Worm (Caenorhabditis elegans) whole organism, young adult: ENCODE data around the gene tsct-1.

Experiments used
- B0019.2 ChIP-seq: fragments of 200-800 bp; sonication (Bioruptor generic); conservative IDR thresholded peaks from 2 replicates; pipeline ENCODE4 v1.3.6; 2022; ENCODE audit warnings: missing genetic modification reagents, missing genetic modification characterization, missing compliant biosample characterization
- F52B5.7 ChIP-seq: sonication (generic microtip); optimal IDR thresholded peaks from 2 replicates; lab custom pipeline; 2016; ENCODE audit warnings: mild to moderate bottlenecking, missing genetic modification characterization, missing compliant biosample characterization
- F55B11.4 ChIP-seq: sonication (generic microtip); optimal IDR thresholded peaks from 2 replicates; lab custom pipeline; 2016; ENCODE audit warnings: missing compliant biosample characterization, missing genetic modification characterization, borderline replicate concordance; ENCODE audit not compliant: insufficient read depth
- T07F8.4 ChIP-seq: sonication (generic microtip); optimal IDR thresholded peaks from 2 replicates; lab custom pipeline; 2016; ENCODE audit warnings: mild to moderate bottlenecking, missing genetic modification characterization, moderate library complexity, missing compliant biosample characterization
- ZK185.1 ChIP-seq: sonication (generic microtip); optimal IDR thresholded peaks from 2 replicates; lab custom pipeline; 2016; ENCODE audit warnings: mild to moderate bottlenecking, missing genetic modification characterization, missing compliant biosample characterization; ENCODE audit not compliant: poor library complexity, severe bottlenecking
- akir-1 ChIP-seq: fragments of 200-800 bp; sonication (Bioruptor generic); optimal IDR thresholded peaks from 2 replicates; lab custom pipeline; 2018; ENCODE audit warnings: mild to moderate bottlenecking, missing genetic modification characterization, moderate library complexity, missing compliant biosample characterization
- athp-1 ChIP-seq: sonication (generic microtip); optimal IDR thresholded peaks from 2 replicates; lab custom pipeline; 2017; ENCODE audit warnings: mild to moderate bottlenecking, missing genetic modification characterization, missing compliant biosample characterization
- attf-6 ChIP-seq: fragments of 200-800 bp; sonication (Bioruptor generic); IDR thresholded peaks from 2 replicates; pipeline ENCODE4 v1.3.6; 2022; ENCODE audit warnings: missing genetic modification reagents, missing genetic modification characterization, missing compliant biosample characterization
- bed-1 ChIP-seq: fragments of 200-800 bp; sonication (Bioruptor generic); IDR thresholded peaks from 2 replicates; pipeline ENCODE4 v1.3.6; 2022; ENCODE audit warnings: missing genetic modification reagents, missing genetic modification characterization, missing compliant biosample characterization
- cebp-1 ChIP-seq, 2 experiments: fragments of 200-800 bp in 1 of 2; sonication (Bioruptor generic) in 1 of 2; sonication (generic microtip) in 1 of 2; IDR thresholded peaks in 1 of 2; optimal IDR thresholded peaks in 1 of 2; 2 replicates each; pipeline versions ENCODE4 v1.3.6 to Lab custom; 2017 to 2022; ENCODE audit warnings: missing compliant biosample characterization in 2 of 2, missing genetic modification characterization in 2 of 2, mild to moderate bottlenecking in 1 of 2, missing genetic modification reagents in 1 of 2, moderate library complexity in 1 of 2
- cebp-2 ChIP-seq: fragments of 200-800 bp; sonication (Bioruptor generic); IDR thresholded peaks from 2 replicates; pipeline ENCODE4 v1.3.6; 2022; ENCODE audit warnings: missing genetic modification characterization, missing compliant biosample characterization
- ceh-27 ChIP-seq: fragments of 200-800 bp; sonication (Bioruptor generic); optimal IDR thresholded peaks from 2 replicates; lab custom pipeline; 2018; ENCODE audit warnings: mild to moderate bottlenecking, missing genetic modification characterization, moderate library complexity, missing compliant biosample characterization
- ceh-91 ChIP-seq: fragments of 200-800 bp; sonication (Bioruptor generic); IDR thresholded peaks from 2 replicates; pipeline ENCODE4 v1.3.6; 2022; ENCODE audit warnings: missing genetic modification reagents, missing genetic modification characterization, missing compliant biosample characterization
- dox-1 ChIP-seq: fragments of 200-800 bp; sonication (Bioruptor generic); IDR thresholded peaks from 2 replicates; pipeline ENCODE4 v1.3.6; 2022; ENCODE audit warnings: missing genetic modification reagents, missing genetic modification characterization, missing compliant biosample characterization
- dpl-1 ChIP-seq: fragments of 150-350 bp; optimal IDR thresholded peaks from 2 replicates; lab custom pipeline; 2014; ENCODE audit warnings: missing biosample characterization, missing genetic modification reagents, missing genetic modification characterization
- egl-18 ChIP-seq: fragments of 200-800 bp; sonication (Bioruptor generic); IDR thresholded peaks from 2 replicates; pipeline ENCODE4 v1.3.6; 2022; ENCODE audit warnings: missing genetic modification reagents, missing genetic modification characterization, missing compliant biosample characterization
- hlh-26 ChIP-seq: fragments of 200-800 bp; sonication (Bioruptor generic); conservative IDR thresholded peaks from 2 replicates; pipeline ENCODE4 v1.3.6; 2022; ENCODE audit warnings: missing genetic modification reagents, missing genetic modification characterization, missing compliant biosample characterization
- hmg-1.2 ChIP-seq: fragments of 200-800 bp; sonication (Bioruptor generic); IDR thresholded peaks from 2 replicates; pipeline ENCODE4 v1.3.6; 2022; ENCODE audit warnings: missing genetic modification reagents, missing genetic modification characterization, missing compliant biosample characterization
- lag-1 ChIP-seq: fragments of 200-800 bp; sonication (Bioruptor generic); IDR thresholded peaks from 2 replicates; pipeline ENCODE4 v1.3.6; 2022; ENCODE audit warnings: missing genetic modification reagents, missing genetic modification characterization, missing compliant biosample characterization
- lsy-27 ChIP-seq: sonication (generic microtip); optimal IDR thresholded peaks from 2 replicates; lab custom pipeline; 2017; ENCODE audit warnings: missing genetic modification characterization, mild to moderate bottlenecking, missing compliant biosample characterization, antibody characterized with exemption, missing genotype, borderline replicate concordance; ENCODE audit not compliant: insufficient read depth
- madf-6 ChIP-seq: fragments of 200-800 bp; sonication (Bioruptor generic); IDR thresholded peaks from 2 replicates; pipeline ENCODE4 v1.3.6; 2022; ENCODE audit warnings: missing genetic modification reagents, missing genetic modification characterization, missing compliant biosample characterization
- mes-4 ChIP-seq: sonication (generic microtip); optimal IDR thresholded peaks from 2 replicates; lab custom pipeline; 2016; ENCODE audit warnings: missing genotype, missing genetic modification characterization, missing compliant biosample characterization
- nhr-179 ChIP-seq: sonication (generic microtip); optimal IDR thresholded peaks from 2 replicates; lab custom pipeline; 2016; ENCODE audit warnings: mild to moderate bottlenecking, missing genetic modification characterization, missing compliant biosample characterization
- nhr-80 ChIP-seq: sonication (generic microtip); optimal IDR thresholded peaks from 2 replicates; lab custom pipeline; 2016; ENCODE audit warnings: missing genetic modification characterization, missing compliant biosample characterization
- pbrm-1 ChIP-seq: fragments of 200-800 bp; sonication (Bioruptor generic); IDR thresholded peaks from 2 replicates; pipeline ENCODE4 v1.3.6; 2022; ENCODE audit warnings: missing genetic modification reagents, missing genetic modification characterization, missing compliant biosample characterization
- pha-4 ChIP-seq: fragments of 150-350 bp; sonication (generic microtip); optimal IDR thresholded peaks from 2 replicates; lab custom pipeline; 2014; ENCODE audit warnings: missing biosample characterization, missing genetic modification reagents, missing genetic modification characterization
- rcor-1 ChIP-seq: fragments of 200-800 bp; sonication (Bioruptor generic); IDR thresholded peaks from 2 replicates; pipeline ENCODE4 v1.3.6; 2022; ENCODE audit warnings: missing genetic modification reagents, missing genetic modification characterization, missing compliant biosample characterization
- rec-8 ChIP-seq, 2 experiments: sonication (generic microtip); optimal IDR thresholded peaks; 2 replicates each; lab custom pipeline; 2016; ENCODE audit warnings: mild to moderate bottlenecking in 2 of 2, missing genetic modification characterization in 2 of 2, missing genetic modification reagents in 2 of 2, missing genotype in 2 of 2, missing biosample characterization in 1 of 2, missing compliant biosample characterization in 1 of 2, moderate library complexity in 1 of 2
- sea-2 ChIP-seq: fragments of 200-800 bp; sonication (Bioruptor generic); IDR thresholded peaks from 2 replicates; pipeline ENCODE4 v1.3.6; 2022; ENCODE audit warnings: missing genetic modification characterization, missing compliant biosample characterization
- snpc-3.4 ChIP-seq: sonication (generic microtip); optimal IDR thresholded peaks from 2 replicates; lab custom pipeline; 2017; ENCODE audit warnings: missing genetic modification characterization, mild to moderate bottlenecking, missing compliant biosample characterization, antibody characterized with exemption, moderate library complexity, missing genotype, missing genetic modification reagents
- tlf-1 ChIP-seq: fragments of 200-800 bp; sonication (Bioruptor generic); optimal IDR thresholded peaks from 2 replicates; lab custom pipeline; 2018; ENCODE audit warnings: mild to moderate bottlenecking, missing genetic modification characterization, missing compliant biosample characterization
- unc-130 ChIP-seq: sonication (generic microtip); optimal IDR thresholded peaks from 2 replicates; lab custom pipeline; 2016; ENCODE audit warnings: missing genetic modification reagents, missing genetic modification characterization, missing compliant biosample characterization
- xnd-1 ChIP-seq: sonication (generic microtip); optimal IDR thresholded peaks from 2 replicates; lab custom pipeline; 2016; ENCODE audit warnings: missing genotype, missing genetic modification reagents, missing genetic modification characterization, missing compliant biosample characterization
- zfh-2 ChIP-seq: fragments of 200-800 bp; sonication (Bioruptor generic); conservative IDR thresholded peaks from 2 replicates; pipeline ENCODE4 v1.3.6; 2022; ENCODE audit warnings: missing genetic modification reagents, missing genetic modification characterization, missing compliant biosample characterization
- ztf-22 ChIP-seq: fragments of 200-800 bp; sonication (Bioruptor generic); optimal IDR thresholded peaks from 2 replicates; lab custom pipeline; 2018; ENCODE audit warnings: mild to moderate bottlenecking, missing genetic modification characterization, moderate library complexity, missing compliant biosample characterization

Gene tsct-1

ce11 chrX:12458021-12458420, 24.1 kb downstream of the tsct-1 start (continued):
- TF ChIP-seq pha-4 (tag; lab: Kevin White, UChicago) (no peak), unc-130 (GFP tag; lab: Kevin White, UChicago) (peak; percentile 37), nhr-179 (tag; lab: Kevin White, UChicago) (peak; percentile 50), athp-1 (tag; lab: Kevin White, UChicago) (peak; percentile 60), lsy-27 (tag; lab: Kevin White, UChicago) (peak; percentile 46), hlh-26 (GFP tag; lab: Robert Waterston, UW) (no peak), pbrm-1 (GFP tag; lab: Robert Waterston, UW) (peak; percentile 84), ztf-22 (no peak), zfh-2 (GFP tag; lab: Robert Waterston, UW) (no peak), madf-6 (GFP tag; lab: Robert Waterston, UW) (peak; percentile 70), sea-2 (GFP tag; lab: Robert Waterston, UW) (no peak), bed-1 (GFP tag; lab: Robert Waterston, UW) (no peak), T07F8.4 (tag; lab: Kevin White, UChicago) (peak; percentile 60), dpl-1 (peak; percentile 5)

- TF ChIP-seq dox-1 (GFP tag; lab: Robert Waterston, UW): no peak
Observed at ce11 chrX:12461557-12461956, 27.7 kb downstream of the tsct-1 start, which contains the start of gene odr-7. Gene odr-7, minus strand, starts transcription at chrX:12461657.

- TF ChIP-seq rcor-1 (GFP tag; lab: Robert Waterston, UW): no peak
- TF ChIP-seq akir-1: no peak
- TF ChIP-seq unc-130 (GFP tag; lab: Kevin White, UChicago): no peak
- TF ChIP-seq cebp-1 (GFP tag; IDR thresholded peaks at IDR 0.05; lab: Robert Waterston, UW): no peak
- TF ChIP-seq cebp-1 (tag; optimal IDR thresholded peaks at IDR 0.05; lab: Kevin White, UChicago): no peak
- no peak for TF ChIP-seq xnd-1 (tag; lab: Kevin White, UChicago)
- TF ChIP-seq ZK185.1 (tag; lab: Kevin White, UChicago): no peak
- TF ChIP-seq tlf-1: no peak
- no peak for TF ChIP-seq egl-18
- TF ChIP-seq mes-4 (tag; lab: Kevin White, UChicago): no peak
- TF ChIP-seq snpc-3.4 (tag; lab: Kevin White, UChicago): no peak
- no peak for TF ChIP-seq attf-6 (GFP tag; lab: Robert Waterston, UW)
- TF ChIP-seq madf-6 (GFP tag; lab: Robert Waterston, UW): no peak
- no peak for TF ChIP-seq B0019.2 (GFP tag; lab: Robert Waterston, UW)
- TF ChIP-seq F55B11.4: no peak
- no peak for TF ChIP-seq F52B5.7
- TF ChIP-seq athp-1 (tag; lab: Kevin White, UChicago): no peak
Observed at ce11 chrX:12463504-12463903, 29.6 kb downstream of the tsct-1 start, which contains the start of gene T18D3.5. Gene T18D3.5, plus strand, starts transcription at chrX:12463804.

ce11 chrX:12466769-12467168, 32.9 kb downstream of the tsct-1 start, which contains the start of gene cdf-2:
Gene cdf-2, minus strand, starts transcription at chrX:12466917.
- TF ChIP-seq cebp-2: no peak
- no peak for TF ChIP-seq ceh-91 (GFP tag; lab: Robert Waterston, UW)
- TF ChIP-seq nhr-80 (tag; lab: Kevin White, UChicago): peak; percentile 67
- no peak for TF ChIP-seq T07F8.4 (tag; lab: Kevin White, UChicago)
- no peak for TF ChIP-seq hmg-1.2
- TF ChIP-seq rec-8 (tag; optimal IDR thresholded peaks at IDR 0.05; lab: Kevin White, UChicago): no peak
- TF ChIP-seq lag-1 (GFP tag; lab: Robert Waterston, UW): no peak
- no peak for TF ChIP-seq snpc-3.4 (tag; lab: Kevin White, UChicago)
- TF ChIP-seq ceh-27 (GFP tag; lab: Kevin White, UChicago): no peak
- TF ChIP-seq, all 124 proteins: peak for 1
